Worm (Caenorhabditis elegans) whole organism, mixed stage, embryonic: ENCODE data around the gene cal-2.

Source experiments
- M03D4.4 ChIP-seq: sonication (generic microtip); optimal IDR thresholded peaks from 2 replicates; lab custom pipeline; 2017; ENCODE audit warnings: mild to moderate bottlenecking, missing genetic modification characterization, missing compliant biosample characterization
- bed-3 ChIP-seq: fragments of 200-800 bp; sonication (Bioruptor generic); optimal IDR thresholded peaks from 3 replicates; lab custom pipeline; 2018; ENCODE audit warnings: mild to moderate bottlenecking, missing genetic modification characterization, moderate library complexity, missing compliant biosample characterization
- blmp-1 ChIP-seq: fragments of 150-350 bp; optimal IDR thresholded peaks from 2 replicates; lab custom pipeline; 2014; ENCODE audit warnings: missing biosample characterization, missing genetic modification characterization
- ceh-39 ChIP-seq: fragments of 150-350 bp; optimal IDR thresholded peaks from 2 replicates; lab custom pipeline; 2014; ENCODE audit warnings: missing biosample characterization, missing genetic modification characterization
- ceh-43 ChIP-seq: fragments of 200-800 bp; sonication (Bioruptor generic); optimal IDR thresholded peaks from 2 replicates; lab custom pipeline; 2018; ENCODE audit warnings: mild to moderate bottlenecking, missing genetic modification characterization, moderate library complexity, missing compliant biosample characterization
- ceh-83 ChIP-seq: fragments of 200-800 bp; sonication (Bioruptor generic); optimal IDR thresholded peaks from 2 replicates; lab custom pipeline; 2018; ENCODE audit warnings: mild to moderate bottlenecking, missing genetic modification characterization, missing compliant biosample characterization
- ces-1 ChIP-seq: fragments of 150-350 bp; optimal IDR thresholded peaks from 2 replicates; lab custom pipeline; 2014; ENCODE audit warnings: missing biosample characterization, missing genetic modification reagents, missing genetic modification characterization
- cnd-1 ChIP-seq: fragments of 200-800 bp; sonication (Bioruptor generic); optimal IDR thresholded peaks from 2 replicates; lab custom pipeline; 2018; ENCODE audit warnings: mild to moderate bottlenecking, missing genetic modification characterization, missing compliant biosample characterization
- drap-1 ChIP-seq: fragments of 200-800 bp; sonication (Bioruptor generic); optimal IDR thresholded peaks from 3 replicates; lab custom pipeline; 2018; ENCODE audit warnings: mild to moderate bottlenecking, missing genetic modification characterization, missing compliant biosample characterization
- elt-1 ChIP-seq: sonication (generic microtip); optimal IDR thresholded peaks from 2 replicates; lab custom pipeline; 2017; ENCODE audit warnings: missing genetic modification characterization, mild to moderate bottlenecking, missing compliant biosample characterization, antibody characterized with exemption, moderate library complexity, borderline replicate concordance; ENCODE audit not compliant: insufficient read depth
- elt-3 ChIP-seq: fragments of 150-350 bp; optimal IDR thresholded peaks from 2 replicates; lab custom pipeline; 2014; ENCODE audit warnings: missing biosample characterization, missing genetic modification characterization
- flh-1 ChIP-seq: fragments of 200-800 bp; sonication (Bioruptor generic); optimal IDR thresholded peaks from 2 replicates; lab custom pipeline; 2018; ENCODE audit warnings: mild to moderate bottlenecking, missing genetic modification characterization, moderate library complexity, missing compliant biosample characterization
- ham-2 ChIP-seq: fragments of 200-800 bp; sonication (Bioruptor generic); optimal IDR thresholded peaks from 2 replicates; lab custom pipeline; 2018; ENCODE audit warnings: mild to moderate bottlenecking, missing genetic modification characterization, missing compliant biosample characterization
- hlh-1 ChIP-seq: fragments of 150-350 bp; optimal IDR thresholded peaks from 2 replicates; lab custom pipeline; 2014; ENCODE audit warnings: missing biosample characterization, missing genetic modification reagents, missing genetic modification characterization
- lin-13 ChIP-seq: fragments of 150-350 bp; optimal IDR thresholded peaks from 2 replicates; lab custom pipeline; 2014; ENCODE audit warnings: missing biosample characterization, missing genetic modification characterization
- lin-32 ChIP-seq: fragments of 200-800 bp; sonication (Bioruptor generic); optimal IDR thresholded peaks from 2 replicates; lab custom pipeline; 2018; ENCODE audit warnings: mild to moderate bottlenecking, missing genetic modification characterization, missing compliant biosample characterization
- lsy-2 ChIP-seq: fragments of 150-350 bp; optimal IDR thresholded peaks from 2 replicates; lab custom pipeline; 2014; ENCODE audit warnings: missing biosample characterization, missing genetic modification characterization
- mab-5 ChIP-seq: fragments of 150-350 bp; optimal IDR thresholded peaks from 2 replicates; lab custom pipeline; 2014; ENCODE audit warnings: missing biosample characterization, missing genetic modification characterization
- mep-1 ChIP-seq: fragments of 150-350 bp; optimal IDR thresholded peaks from 2 replicates; lab custom pipeline; 2017; ENCODE audit warnings: missing biosample characterization, missing genetic modification reagents, missing genetic modification characterization, inconsistent platforms
- mls-2 ChIP-seq: sonication (generic microtip); optimal IDR thresholded peaks from 2 replicates; lab custom pipeline; 2016; ENCODE audit warnings: mild to moderate bottlenecking, missing genetic modification characterization, moderate library complexity, missing compliant biosample characterization
- nhr-12 ChIP-seq: fragments of 150-350 bp; optimal IDR thresholded peaks from 2 replicates; lab custom pipeline; 2014; ENCODE audit warnings: missing biosample characterization, missing genetic modification characterization
- nhr-2 ChIP-seq: fragments of 150-350 bp; optimal IDR thresholded peaks from 2 replicates; lab custom pipeline; 2014; ENCODE audit warnings: missing biosample characterization, missing genetic modification characterization
- nhr-237 ChIP-seq: fragments of 150-350 bp; optimal IDR thresholded peaks from 2 replicates; lab custom pipeline; 2014; ENCODE audit warnings: missing biosample characterization, missing genetic modification characterization
- nhr-28 ChIP-seq: fragments of 150-350 bp; optimal IDR thresholded peaks from 2 replicates; lab custom pipeline; 2014; ENCODE audit warnings: missing biosample characterization, missing genetic modification characterization
- nhr-76 ChIP-seq: sonication (generic microtip); optimal IDR thresholded peaks from 2 replicates; lab custom pipeline; 2017; ENCODE audit warnings: missing biosample characterization, missing genetic modification characterization
- pha-4 ChIP-seq: fragments of 150-350 bp; optimal IDR thresholded peaks from 2 replicates; lab custom pipeline; 2018; ENCODE audit warnings: missing biosample characterization, missing genetic modification reagents, missing genetic modification characterization
- sem-2 ChIP-seq: fragments of 200-800 bp; sonication (Bioruptor generic); optimal IDR thresholded peaks from 2 replicates; lab custom pipeline; 2018; ENCODE audit warnings: mild to moderate bottlenecking, missing genetic modification characterization, missing compliant biosample characterization
- snpc-4 ChIP-seq: fragments of 150-350 bp; optimal IDR thresholded peaks from 2 replicates; lab custom pipeline; 2014; ENCODE audit warnings: missing biosample characterization, missing genetic modification characterization
- sptf-1 ChIP-seq: sonication (generic microtip); optimal IDR thresholded peaks from 2 replicates; lab custom pipeline; 2017; ENCODE audit warnings: mild to moderate bottlenecking, missing genetic modification characterization, moderate library complexity, missing compliant biosample characterization
- tbx-8 ChIP-seq: fragments of 200-800 bp; sonication (Bioruptor generic); optimal IDR thresholded peaks from 2 replicates; lab custom pipeline; 2018; ENCODE audit warnings: mild to moderate bottlenecking, missing genetic modification characterization, moderate library complexity, missing compliant biosample characterization
- unc-120 ChIP-seq: sonication (generic microtip); optimal IDR thresholded peaks from 2 replicates; lab custom pipeline; 2017; ENCODE audit warnings: missing genetic modification characterization, missing compliant biosample characterization; ENCODE audit not compliant: poor library complexity, severe bottlenecking
- unc-39 ChIP-seq: fragments of 150-350 bp; optimal IDR thresholded peaks from 2 replicates; lab custom pipeline; 2014; ENCODE audit warnings: missing biosample characterization, missing genetic modification characterization
- unc-62 ChIP-seq: fragments of 150-350 bp; optimal IDR thresholded peaks from 2 replicates; lab custom pipeline; 2014; ENCODE audit warnings: missing biosample characterization, missing genetic modification reagents, missing genetic modification characterization
- zip-8 ChIP-seq: fragments of 150-350 bp; optimal IDR thresholded peaks from 2 replicates; lab custom pipeline; 2014; ENCODE audit warnings: missing biosample characterization, missing genetic modification characterization
- ztf-11 ChIP-seq: fragments of 150-350 bp; optimal IDR thresholded peaks from 2 replicates; lab custom pipeline; 2014; ENCODE audit warnings: missing biosample characterization, missing genetic modification characterization

The cal-2 gene

ce11 chrII:8926451-8926850 is 34.1 kb upstream of the cal-2 start, which contains the start of gene B0457.2:
Gene B0457.2, minus strand, starts transcription at chrII:8926551.
- TF ChIP-seq hlh-1, result no peak
- TF ChIP-seq nhr-12 (tag; lab: Kevin White, UChicago), result no peak
- no peak for TF ChIP-seq ces-1 (GFP tag; lab: Kevin White, UChicago)
- no peak for TF ChIP-seq ceh-43 (GFP tag; lab: Kevin White, UChicago)
- TF ChIP-seq ztf-11 (tag; lab: Kevin White, UChicago), result no peak
- no peak for TF ChIP-seq ham-2 (GFP tag; lab: Kevin White, UChicago)
- no peak for TF ChIP-seq sem-2 (GFP tag; lab: Kevin White, UChicago)
- no peak for TF ChIP-seq elt-1
- no peak for TF ChIP-seq mls-2
- TF ChIP-seq pha-4 (tag; lab: Kevin White, UChicago), result no peak
- no peak for TF ChIP-seq bed-3 (GFP tag; lab: Kevin White, UChicago)
- no peak for TF ChIP-seq mab-5 (tag; lab: Kevin White, UChicago)
- TF ChIP-seq nhr-28 (tag; lab: Kevin White, UChicago), result no peak
- TF ChIP-seq zip-8 (tag; lab: Kevin White, UChicago), result no peak
- no peak for TF ChIP-seq blmp-1 (tag; lab: Kevin White, UChicago)
- TF ChIP-seq elt-3, result no peak

ce11 chrII:8927253-8927791 is 33.2 kb upstream of the cal-2 start, which contains the start of gene cct-2:
Gene cct-2, plus strand, starts transcription at chrII:8927741.
- peak; percentile 41 for TF ChIP-seq ces-1 (GFP tag; lab: Kevin White, UChicago)
- TF ChIP-seq ceh-83 (GFP tag; lab: Kevin White, UChicago), result no peak
- no peak for TF ChIP-seq unc-39
- no peak for TF ChIP-seq nhr-28 (tag; lab: Kevin White, UChicago)
- TF ChIP-seq sptf-1 (tag; lab: Kevin White, UChicago), result no peak
- no peak for TF ChIP-seq zip-8 (tag; lab: Kevin White, UChicago)
- no peak for TF ChIP-seq ham-2 (GFP tag; lab: Kevin White, UChicago)
- no peak for TF ChIP-seq flh-1 (GFP tag; lab: Kevin White, UChicago)
- no peak for TF ChIP-seq snpc-4 (tag; lab: Kevin White, UChicago)
- peak; percentile 22 for TF ChIP-seq mep-1
- TF ChIP-seq lsy-2 (tag; lab: Kevin White, UChicago), result peak; percentile 30
- no peak for TF ChIP-seq cnd-1 (tag; lab: Kevin White, UChicago)
- TF ChIP-seq ceh-43 (GFP tag; lab: Kevin White, UChicago), result no peak
- no peak for TF ChIP-seq mab-5 (tag; lab: Kevin White, UChicago)
- no peak for TF ChIP-seq nhr-2
- no peak for TF ChIP-seq mls-2
- TF ChIP-seq M03D4.4 (tag; lab: Kevin White, UChicago), result no peak
- TF ChIP-seq unc-62 (GFP tag; lab: Kevin White, UChicago), result no peak
- TF ChIP-seq ceh-39 (tag; lab: Kevin White, UChicago), result no peak
- no peak for TF ChIP-seq bed-3 (GFP tag; lab: Kevin White, UChicago)
- peak; percentile 4 for TF ChIP-seq pha-4 (tag; lab: Kevin White, UChicago)
- TF ChIP-seq lin-13, result no peak
- TF ChIP-seq unc-120, result no peak
- TF ChIP-seq elt-3, result no peak
- TF ChIP-seq sem-2 (GFP tag; lab: Kevin White, UChicago), result no peak
- no peak for TF ChIP-seq hlh-1
- no peak for TF ChIP-seq elt-1
- no peak for TF ChIP-seq nhr-76 (tag; lab: Kevin White, UChicago)
- peak; percentile 32 for TF ChIP-seq nhr-237 (tag; lab: Kevin White, UChicago)
- no peak for TF ChIP-seq blmp-1 (tag; lab: Kevin White, UChicago)
- TF ChIP-seq nhr-12 (tag; lab: Kevin White, UChicago), result no peak
- TF ChIP-seq ztf-11 (tag; lab: Kevin White, UChicago), result no peak
- TF ChIP-seq tbx-8 (GFP tag; lab: Kevin White, UChicago), result no peak
- TF ChIP-seq drap-1 (GFP tag; lab: Kevin White, UChicago), result no peak

- TF ChIP-seq nhr-76 (tag; lab: Kevin White, UChicago) (no peak), mab-5 (tag; lab: Kevin White, UChicago) (no peak), pha-4 (tag; lab: Kevin White, UChicago) (no peak), mep-1 (no peak), lsy-2 (tag; lab: Kevin White, UChicago) (no peak), lin-13 (no peak), elt-1 (no peak), nhr-12 (tag; lab: Kevin White, UChicago) (no peak), bed-3 (GFP tag; lab: Kevin White, UChicago) (no peak), lin-32 (GFP tag; lab: Kevin White, UChicago) (no peak), unc-39 (no peak), hlh-1 (no peak), drap-1 (GFP tag; lab: Kevin White, UChicago) (no peak), ham-2 (GFP tag; lab: Kevin White, UChicago) (no peak)
Measured at ce11 chrII:8929771-8930170, 30.7 kb upstream of the cal-2 start, which contains the start of gene mrpl-50. Gene mrpl-50, plus strand, starts transcription at chrII:8929841.
